Fruit fly (Drosophila melanogaster): Measurements from ENCODE around the gene CG33630.

The CG33630 gene

DNA sequence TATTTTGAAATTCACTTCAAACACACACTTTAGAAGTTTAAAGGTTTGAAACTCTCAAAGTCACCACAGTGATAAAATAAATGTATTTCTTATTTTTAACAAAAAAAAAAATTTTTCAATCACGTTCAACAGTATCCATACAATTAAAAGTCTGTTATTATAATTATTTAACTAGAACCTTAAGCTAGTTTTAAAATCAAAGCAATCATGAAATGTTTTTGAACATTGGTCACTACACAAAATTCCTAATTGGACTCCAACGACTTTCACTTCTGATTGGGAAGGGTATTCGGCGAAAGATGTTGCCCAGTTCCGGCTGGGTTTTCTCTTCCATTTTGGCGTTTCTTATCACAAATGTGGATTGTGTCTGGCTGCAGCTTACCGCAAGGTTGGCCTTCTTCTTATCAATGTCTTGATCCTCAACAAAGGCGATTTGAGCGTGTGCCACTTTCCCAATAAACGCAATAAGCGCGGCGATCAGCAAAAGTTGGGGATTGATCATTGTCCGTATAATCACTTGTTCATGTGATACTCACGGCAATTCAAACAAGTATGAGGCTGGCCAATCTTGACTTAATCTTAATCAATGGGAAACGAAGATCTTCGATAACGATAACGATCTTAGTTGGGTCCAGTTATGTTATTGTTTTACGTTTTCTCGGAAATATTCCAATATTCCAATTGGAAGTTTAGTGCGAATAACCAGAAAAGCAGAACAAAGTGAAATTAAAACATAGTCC is 14.2 kb upstream of the CG33630 start:
- no peak for TF ChIP-seq stwl (tag; optimal IDR thresholded peaks at IDR 0.05)
- TF ChIP-seq mam (GFP tag; optimal IDR thresholded peaks at IDR 0.05) = no peak
- TF ChIP-seq Abd-B (GFP tag; optimal IDR thresholded peaks at IDR 0.05) = peak; percentile 13
- TF ChIP-seq phol (tag; optimal IDR thresholded peaks at IDR 0.05) = peak; percentile 52
- no peak for TF ChIP-seq crol (GFP tag; IDR thresholded peaks at IDR 0.05)
- TF ChIP-seq gsb-n (tag; optimal IDR thresholded peaks at IDR 0.05) = no peak
- TF ChIP-seq CG4360 (GFP tag; IDR thresholded peaks at IDR 0.05) = no peak
- peak; percentile 7 for TF ChIP-seq zfh2 (GFP tag; optimal IDR thresholded peaks at IDR 0.05)
- TF ChIP-seq ftz-f1 (GFP tag; optimal IDR thresholded peaks at IDR 0.05) = no peak
- TF ChIP-seq Drgx (GFP tag; IDR thresholded peaks at IDR 0.05) = no peak
- TF ChIP-seq CG16815 (GFP tag; optimal IDR thresholded peaks at IDR 0.05) = peak; percentile 3
- no peak for TF ChIP-seq CG13624 (GFP tag; optimal IDR thresholded peaks at IDR 0.05)
- TF ChIP-seq nmo (GFP tag; optimal IDR thresholded peaks at IDR 0.05) = peak; percentile 45
- TF ChIP-seq CG11398 (GFP tag; optimal IDR thresholded peaks at IDR 0.05) = no peak
- TF ChIP-seq CG14965 (GFP tag; optimal IDR thresholded peaks at IDR 0.05; ENCODE audit: borderline replicate concordance) = no peak
- TF ChIP-seq fd96Cb (tag; optimal IDR thresholded peaks at IDR 0.05) = peak; percentile 29
- TF ChIP-seq Ravus (GFP tag; IDR thresholded peaks at IDR 0.05) = no peak
- TF ChIP-seq kni (GFP tag; optimal IDR thresholded peaks at IDR 0.05) = no peak
- peak; percentile 92 for TF ChIP-seq D (optimal IDR thresholded peaks at IDR 0.05)
- peak; percentile 26 for TF ChIP-seq D (GFP tag; optimal IDR thresholded peaks at IDR 0.05)
- TF ChIP-seq Fer1 (GFP tag; optimal IDR thresholded peaks at IDR 0.05) = peak; percentile 45
- peak; percentile 40 for TF ChIP-seq Hmr (GFP tag; optimal IDR thresholded peaks at IDR 0.05)
- TF ChIP-seq Elba2 (GFP tag; optimal IDR thresholded peaks at IDR 0.05) = peak; percentile 55
- TF ChIP-seq lola (GFP tag; optimal IDR thresholded peaks at IDR 0.05) = peak in 1 of 3 experiments; percentile 33
- no peak for TF ChIP-seq CG11560 (tag; IDR thresholded peaks at IDR 0.05)
- TF ChIP-seq MBD-R2 (GFP tag; IDR thresholded peaks at IDR 0.05) = 0 out of 2 replicates have a peak, but pooled peaks have one; percentile 7
- 0 out of 2 replicates have a peak, but pooled peaks have one; percentile 9 for TF ChIP-seq CG3847 (GFP tag; IDR thresholded peaks at IDR 0.05)
- TF ChIP-seq sr (GFP tag; IDR thresholded peaks at IDR 0.05) = no peak
- no peak for TF ChIP-seq CG14441 (GFP tag; IDR thresholded peaks at IDR 0.05)
- no peak for TF ChIP-seq CG16813 (GFP tag; IDR thresholded peaks at IDR 0.05; ENCODE audit: partially characterized antibody)
- TF ChIP-seq grn (GFP tag; optimal IDR thresholded peaks at IDR 0.05) = peak; percentile 53
- no peak for TF ChIP-seq ash1 (GFP tag; optimal IDR thresholded peaks at IDR 0.05)
- no peak for TF ChIP-seq lov (optimal IDR thresholded peaks at IDR 0.05)
- TF ChIP-seq lov (GFP tag; IDR thresholded peaks at IDR 0.05) = no peak
- peak; percentile 8 for TF ChIP-seq odd (GFP tag; optimal IDR thresholded peaks at IDR 0.05)
- TF ChIP-seq CG32767 (GFP tag; IDR thresholded peaks at IDR 0.05) = no peak
- peak; percentile 59 for TF ChIP-seq CG2712 (tag; optimal IDR thresholded peaks at IDR 0.05)
- no peak for TF ChIP-seq Lhr (GFP tag; optimal IDR thresholded peaks at IDR 0.05)
- no peak for TF ChIP-seq btn (GFP tag; optimal IDR thresholded peaks at IDR 0.05)
- TF ChIP-seq CG10431 (GFP tag; optimal IDR thresholded peaks at IDR 0.05) = no peak
- peak; percentile 40 for TF ChIP-seq CG13775 (GFP tag; optimal IDR thresholded peaks at IDR 0.05)
- peak; percentile 30 for TF ChIP-seq CG8388 (GFP tag; optimal IDR thresholded peaks at IDR 0.05)
- no peak for TF ChIP-seq CG2116 (GFP tag; optimal IDR thresholded peaks at IDR 0.05)
- TF ChIP-seq slbo (GFP tag; IDR thresholded peaks at IDR 0.05) = peak; percentile 39
- no peak for TF ChIP-seq ham (GFP tag; IDR thresholded peaks at IDR 0.05)
- no peak for TF ChIP-seq sima (GFP tag; optimal IDR thresholded peaks at IDR 0.05)
- TF ChIP-seq CG17359 (tag; optimal IDR thresholded peaks at IDR 0.05) = peak; percentile 22
- no peak for TF ChIP-seq E2f1 (GFP tag; IDR thresholded peaks at IDR 0.05)
- TF ChIP-seq CG8089 (GFP tag; optimal IDR thresholded peaks at IDR 0.05) = no peak
- TF ChIP-seq ab (GFP tag; optimal IDR thresholded peaks at IDR 0.05) = no peak

All from whole organism, embryonic.